Worm (Caenorhabditis elegans) whole organism, L4 larva: ENCODE data around the gene cdh-9.
A peak's percentile ranks its signal among the peaks of the same experiment; 100 is the strongest.

ENCODE experiments used
- F49E8.2 ChIP-seq: sonication (generic microtip); optimal IDR thresholded peaks from 2 replicates; lab custom pipeline; 2016; ENCODE audit warnings: missing compliant biosample characterization, mild to moderate bottlenecking, missing genetic modification characterization, borderline replicate concordance
- R02D3.7 ChIP-seq: fragments of 150-350 bp; sonication (generic microtip); optimal IDR thresholded peaks from 3 replicates; lab custom pipeline; 2014; ENCODE audit warnings: missing biosample characterization, missing genetic modification characterization
- T26A8.4 ChIP-seq: fragments of 200-800 bp; sonication (Bioruptor generic); IDR thresholded peaks from 2 replicates; pipeline ENCODE4 v1.3.6; 2022; ENCODE audit warnings: missing genetic modification characterization, missing compliant biosample characterization
- Y48G9A.11 ChIP-seq: fragments of 200-800 bp; sonication (Bioruptor generic); IDR thresholded peaks from 2 replicates; pipeline ENCODE4 v1.3.6; 2022; ENCODE audit warnings: missing genetic modification reagents, missing genetic modification characterization, missing compliant biosample characterization
- Y5F2A.4 ChIP-seq: fragments of 200-800 bp; sonication (Bioruptor generic); optimal IDR thresholded peaks from 2 replicates; lab custom pipeline; 2018; ENCODE audit warnings: mild to moderate bottlenecking, missing genetic modification characterization, missing compliant biosample characterization
- Y75B8A.6 ChIP-seq: fragments of 200-800 bp; sonication (Bioruptor generic); IDR thresholded peaks from 2 replicates; pipeline ENCODE4 v1.3.6; 2022; ENCODE audit warnings: missing genetic modification reagents, missing genetic modification characterization, missing compliant biosample characterization
- ZK546.5 ChIP-seq, 2 experiments: sonication (generic microtip); optimal IDR thresholded peaks; 2 replicates each; lab custom pipeline; 2017; ENCODE audit warnings: missing biosample characterization in 2 of 2, missing genetic modification characterization in 2 of 2
- aha-1 ChIP-seq: fragments of 150-350 bp; peaks from one replicate; lab custom pipeline; 2014; ENCODE audit warnings: missing biosample characterization, missing genetic modification characterization
- ama-1 ChIP-seq: fragments of 150-350 bp; optimal IDR thresholded peaks from 2 replicates; lab custom pipeline; 2014; ENCODE audit warnings: inconsistent platforms, mixed read lengths
- ceh-28 ChIP-seq: fragments of 150-350 bp; optimal IDR thresholded peaks from 2 replicates; lab custom pipeline; 2014; ENCODE audit warnings: missing biosample characterization, missing genetic modification reagents, missing genetic modification characterization
- ceh-32 ChIP-seq: sonication (generic microtip); optimal IDR thresholded peaks from 2 replicates; lab custom pipeline; 2016; ENCODE audit warnings: mild to moderate bottlenecking, missing genetic modification characterization, missing compliant biosample characterization; ENCODE audit not compliant: poor library complexity
- cey-2 ChIP-seq: sonication (generic microtip); optimal IDR thresholded peaks from 3 replicates; lab custom pipeline; 2017; ENCODE audit warnings: missing genetic modification characterization, mild to moderate bottlenecking, missing compliant biosample characterization, antibody characterized with exemption, borderline replicate concordance; ENCODE audit not compliant: insufficient read depth
- ctbp-1 ChIP-seq: fragments of 200-800 bp; sonication (Bioruptor generic); IDR thresholded peaks from 2 replicates; pipeline ENCODE4 v1.3.6; 2022; ENCODE audit warnings: missing genetic modification reagents, missing genetic modification characterization, missing compliant biosample characterization
- dmd-6 ChIP-seq: fragments of 200-800 bp; sonication (Bioruptor generic); IDR thresholded peaks from 2 replicates; pipeline ENCODE4 v1.3.6; 2022; ENCODE audit warnings: missing genetic modification reagents, missing genetic modification characterization, missing compliant biosample characterization
- dmd-9 ChIP-seq: fragments of 200-800 bp; sonication (Bioruptor generic); IDR thresholded peaks from 2 replicates; pipeline ENCODE4 v1.3.6; 2022; ENCODE audit warnings: missing genetic modification reagents, missing genetic modification characterization, missing compliant biosample characterization
- dpl-1 ChIP-seq: fragments of 150-350 bp; optimal IDR thresholded peaks from 2 replicates; lab custom pipeline; 2014; ENCODE audit warnings: missing biosample characterization, missing genetic modification reagents, missing genetic modification characterization
- duxl-1 ChIP-seq: sonication (generic microtip); optimal IDR thresholded peaks from 2 replicates; lab custom pipeline; 2016; ENCODE audit warnings: mild to moderate bottlenecking, missing genetic modification characterization, moderate library complexity, missing compliant biosample characterization; ENCODE audit not compliant: poor library complexity
- gei-8 ChIP-seq: fragments of 200-800 bp; sonication (Bioruptor generic); optimal IDR thresholded peaks from 2 replicates; lab custom pipeline; 2018; ENCODE audit warnings: mild to moderate bottlenecking, missing genetic modification characterization, missing compliant biosample characterization
- hlh-11 ChIP-seq: fragments of 200-800 bp; sonication (Bioruptor generic); optimal IDR thresholded peaks from 2 replicates; lab custom pipeline; 2018; ENCODE audit warnings: mild to moderate bottlenecking, missing genetic modification characterization, missing compliant biosample characterization
- lim-7 ChIP-seq: fragments of 200-800 bp; sonication (Bioruptor generic); IDR thresholded peaks from 2 replicates; pipeline ENCODE4 v1.3.6; 2022; ENCODE audit warnings: missing genetic modification characterization, missing compliant biosample characterization
- lin-1 ChIP-seq: fragments of 200-800 bp; sonication (Bioruptor generic); IDR thresholded peaks from 2 replicates; pipeline ENCODE4 v1.3.6; 2022; ENCODE audit warnings: missing genetic modification reagents, missing genetic modification characterization, missing compliant biosample characterization
- lin-13 ChIP-seq: fragments of 150-350 bp; optimal IDR thresholded peaks from 2 replicates; lab custom pipeline; 2014; ENCODE audit warnings: missing biosample characterization, missing genetic modification reagents, missing genetic modification characterization
- lin-29 ChIP-seq: fragments of 200-800 bp; sonication (Bioruptor generic); IDR thresholded peaks from 2 replicates; pipeline ENCODE4 v1.3.6; 2022; ENCODE audit warnings: missing genetic modification reagents, missing genetic modification characterization, missing compliant biosample characterization
- lir-3 ChIP-seq: sonication (generic microtip); optimal IDR thresholded peaks from 2 replicates; lab custom pipeline; 2016; ENCODE audit warnings: mild to moderate bottlenecking, missing genetic modification characterization, missing compliant biosample characterization
- madf-5 ChIP-seq, 2 experiments: fragments of 200-800 bp; sonication (Bioruptor generic); IDR thresholded peaks; 2 replicates each; pipeline ENCODE4 v1.3.6; 2022; ENCODE audit warnings: missing compliant biosample characterization in 2 of 2, missing genetic modification characterization in 2 of 2
- madf-9 ChIP-seq: fragments of 200-800 bp; sonication (Bioruptor generic); conservative IDR thresholded peaks from 2 replicates; pipeline ENCODE4 v1.3.6; 2022; ENCODE audit warnings: missing genetic modification reagents, missing genetic modification characterization, missing compliant biosample characterization
- mdl-1 ChIP-seq, 2 experiments: fragments of 150-350 bp in 1 of 2; sonication (generic microtip) in 1 of 2; optimal IDR thresholded peaks; 2 replicates each; lab custom pipeline; 2014 to 2017; ENCODE audit warnings: missing biosample characterization in 2 of 2, missing genetic modification characterization in 2 of 2
- mdt-29 ChIP-seq: fragments of 200-800 bp; sonication (Bioruptor generic); IDR thresholded peaks from 2 replicates; pipeline ENCODE4 v1.3.6; 2022; ENCODE audit warnings: missing genetic modification reagents, missing genetic modification characterization, missing compliant biosample characterization
- nhr-10 ChIP-seq: fragments of 150-350 bp; optimal IDR thresholded peaks from 2 replicates; lab custom pipeline; 2014; ENCODE audit warnings: missing biosample characterization, missing genetic modification characterization
- nhr-102 ChIP-seq: sonication (generic microtip); optimal IDR thresholded peaks from 2 replicates; lab custom pipeline; 2016; ENCODE audit warnings: mild to moderate bottlenecking, missing genetic modification characterization, moderate library complexity, missing compliant biosample characterization
- nhr-111 ChIP-seq: fragments of 200-800 bp; sonication (Bioruptor generic); optimal IDR thresholded peaks from 2 replicates; lab custom pipeline; 2018; ENCODE audit warnings: mild to moderate bottlenecking, missing genetic modification characterization, missing compliant biosample characterization
- nhr-28 ChIP-seq: fragments of 150-350 bp; optimal IDR thresholded peaks from 2 replicates; lab custom pipeline; 2014; ENCODE audit warnings: missing biosample characterization, missing genetic modification characterization
- nhr-42 ChIP-seq: fragments of 200-800 bp; sonication (Bioruptor generic); IDR thresholded peaks from 2 replicates; pipeline ENCODE4 v1.3.6; 2022; ENCODE audit warnings: missing genetic modification characterization, missing compliant biosample characterization
- nhr-48 ChIP-seq: sonication (generic microtip); optimal IDR thresholded peaks from 2 replicates; lab custom pipeline; 2016; ENCODE audit warnings: mild to moderate bottlenecking, missing genetic modification characterization, missing compliant biosample characterization
- nhr-6 ChIP-seq: fragments of 150-350 bp; optimal IDR thresholded peaks from 2 replicates; lab custom pipeline; 2014; ENCODE audit warnings: missing biosample characterization, missing genetic modification characterization
- nhr-77 ChIP-seq: fragments of 150-350 bp; optimal IDR thresholded peaks from 2 replicates; lab custom pipeline; 2014; ENCODE audit warnings: missing biosample characterization, missing genetic modification characterization
- php-3 ChIP-seq: fragments of 200-800 bp; sonication (Bioruptor generic); IDR thresholded peaks from 2 replicates; pipeline ENCODE4 v1.3.6; 2022; ENCODE audit warnings: missing genetic modification reagents, missing genetic modification characterization, missing compliant biosample characterization
- pqm-1 ChIP-seq: sonication (generic microtip); optimal IDR thresholded peaks from 2 replicates; lab custom pipeline; 2017; ENCODE audit warnings: missing biosample characterization, missing genetic modification characterization
- saeg-2 ChIP-seq: fragments of 200-800 bp; sonication (Bioruptor generic); IDR thresholded peaks from 2 replicates; pipeline ENCODE4 v1.3.6; 2022; ENCODE audit warnings: missing genetic modification reagents, missing genetic modification characterization, missing compliant biosample characterization
- set-16 ChIP-seq: fragments of 200-800 bp; sonication (Bioruptor generic); IDR thresholded peaks from 2 replicates; pipeline ENCODE4 v1.3.6; 2022; ENCODE audit warnings: missing genetic modification reagents, missing genetic modification characterization, missing compliant biosample characterization
- skn-1 ChIP-seq: fragments of 150-350 bp; optimal IDR thresholded peaks from 2 replicates; lab custom pipeline; 2014; ENCODE audit warnings: missing biosample characterization, missing genetic modification characterization
- snpc-4 ChIP-seq: fragments of 150-350 bp; optimal IDR thresholded peaks from 2 replicates; lab custom pipeline; 2014; ENCODE audit warnings: missing biosample characterization, missing genetic modification characterization
- spr-1 ChIP-seq: sonication (generic microtip); optimal IDR thresholded peaks from 2 replicates; lab custom pipeline; 2016; ENCODE audit warnings: mild to moderate bottlenecking, missing genetic modification characterization, missing compliant biosample characterization
- spr-3 ChIP-seq: fragments of 200-800 bp; sonication (Bioruptor generic); optimal IDR thresholded peaks from 2 replicates; lab custom pipeline; 2018; ENCODE audit warnings: mild to moderate bottlenecking, missing genetic modification characterization, missing compliant biosample characterization
- tag-97 ChIP-seq: fragments of 200-800 bp; sonication (Bioruptor generic); IDR thresholded peaks from 2 replicates; pipeline ENCODE4 v1.3.6; 2022; ENCODE audit warnings: missing genetic modification characterization, missing compliant biosample characterization
- unc-130 ChIP-seq: sonication (generic microtip); optimal IDR thresholded peaks from 2 replicates; lab custom pipeline; 2016; ENCODE audit warnings: missing genetic modification reagents, missing genetic modification characterization, missing compliant biosample characterization
- unc-39 ChIP-seq: sonication (generic microtip); optimal IDR thresholded peaks from 2 replicates; lab custom pipeline; 2017; ENCODE audit warnings: missing biosample characterization, missing genetic modification characterization
- vab-7 ChIP-seq: fragments of 200-800 bp; sonication (Bioruptor generic); IDR thresholded peaks from 2 replicates; pipeline ENCODE4 v1.3.6; 2022; ENCODE audit warnings: missing genetic modification reagents, missing genetic modification characterization, missing compliant biosample characterization
- zfp-3 ChIP-seq: fragments of 200-800 bp; sonication (Bioruptor generic); conservative IDR thresholded peaks from 2 replicates; pipeline ENCODE4 v1.3.6; 2022; ENCODE audit warnings: missing genetic modification reagents, missing genetic modification characterization, missing compliant biosample characterization
- zip-11 ChIP-seq: fragments of 200-800 bp; sonication (Bioruptor generic); IDR thresholded peaks from 2 replicates; pipeline ENCODE4 v1.3.6; 2022; ENCODE audit warnings: missing genetic modification characterization, missing compliant biosample characterization
- ztf-11 ChIP-seq: fragments of 150-350 bp; optimal IDR thresholded peaks from 2 replicates; lab custom pipeline; 2014; ENCODE audit warnings: missing biosample characterization, missing genetic modification characterization
- ztf-7 ChIP-seq: fragments of 150-350 bp; optimal IDR thresholded peaks from 2 replicates; lab custom pipeline; 2014; ENCODE audit warnings: missing biosample characterization, missing genetic modification characterization

Gene cdh-9

DNA sequence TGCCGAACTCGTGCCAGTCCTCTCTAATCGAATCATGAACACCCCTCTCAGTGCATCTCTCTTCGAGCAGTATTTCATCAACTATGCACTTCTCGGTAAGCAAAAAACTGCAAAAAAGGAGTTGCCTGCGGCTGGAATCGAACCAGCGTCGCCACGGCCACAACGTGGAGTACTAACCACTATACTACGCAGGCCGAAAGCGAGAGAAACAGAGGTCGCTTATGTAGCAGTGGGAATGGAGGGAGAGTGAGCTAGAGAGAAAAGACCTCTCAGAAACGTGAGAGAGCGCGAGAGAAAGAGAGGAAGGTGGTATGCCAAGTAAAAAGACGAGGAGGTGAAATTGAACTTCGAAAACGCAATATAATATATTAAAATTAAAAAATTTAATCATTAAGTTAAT lies 39.7 kb downstream of the cdh-9 start (continued):
- TF ChIP-seq spr-3 (GFP tag; lab: Kevin White, UChicago) (peak; percentile 59), nhr-77 (tag; lab: Kevin White, UChicago) (peak; percentile 94), lir-3 (tag; lab: Kevin White, UChicago) (peak; percentile 48), Y75B8A.6 (GFP tag; lab: Robert Waterston, UW) (peak; percentile 83; the same call in 1 of the 2 replicates), saeg-2 (GFP tag; lab: Robert Waterston, UW) (peak; percentile 59; the same call in 1 of the 2 replicates), duxl-1 (tag; lab: Kevin White, UChicago) (peak; percentile 79), nhr-111 (peak; percentile 78), Y5F2A.4 (GFP tag; lab: Kevin White, UChicago) (peak; percentile 55), spr-1 (tag; lab: Kevin White, UChicago) (peak; percentile 76), aha-1 (tag; lab: Kevin White, UChicago) (peak; percentile 96), gei-8 (GFP tag; lab: Kevin White, UChicago) (peak; percentile 77), T26A8.4 (GFP tag; lab: Robert Waterston, UW) (peak; percentile 83), R02D3.7 (no peak), ceh-28 (no peak), ama-1 (lab: Kevin White, UChicago) (no peak), unc-130 (GFP tag; lab: Kevin White, UChicago) (peak; percentile 71), dmd-6 (peak; percentile 79), vab-7 (GFP tag; lab: Robert Waterston, UW) (peak; percentile 84), lin-1 (peak; percentile 65; the same call in 1 of the 2 replicates), skn-1 (no peak), lim-7 (GFP tag; lab: Robert Waterston, UW) (peak; percentile 87; the same call in 1 of the 2 replicates), php-3 (peak; percentile 41), ztf-7 (tag; lab: Kevin White, UChicago) (peak; percentile 85), ztf-11 (tag; lab: Kevin White, UChicago) (no peak), madf-9 (peak; percentile 82), tag-97 (no peak), snpc-4 (tag; lab: Kevin White, UChicago) (no peak), ceh-32 (tag; lab: Kevin White, UChicago) (peak; percentile 10), set-16 (GFP tag; lab: Robert Waterston, UW) (peak; percentile 60), ZK546.5 (tag; optimal IDR thresholded peaks at IDR 0.05; lab: Kevin White, UChicago) (no peak), ctbp-1 (GFP tag; lab: Robert Waterston, UW) (peak; percentile 87), lin-13 (GFP tag; lab: Kevin White, UChicago) (peak; percentile 51), pqm-1 (tag; lab: Kevin White, UChicago) (no peak), nhr-48 (peak; percentile 74), F49E8.2 (tag; lab: Kevin White, UChicago) (peak; percentile 33), zip-11 (GFP tag; lab: Robert Waterston, UW) (no peak), zfp-3 (GFP tag; lab: Robert Waterston, UW) (0 out of 2 replicates have a peak, but pooled peaks have one; percentile 47), nhr-102 (tag; lab: Kevin White, UChicago) (peak; percentile 82), dpl-1 (peak; percentile 51), nhr-42 (GFP tag; lab: Robert Waterston, UW) (peak; percentile 80), nhr-10 (peak; percentile 14), Y48G9A.11 (GFP tag; lab: Robert Waterston, UW) (peak; percentile 64), lin-29 (peak; percentile 60; the same call in 1 of the 2 replicates), nhr-28 (tag; lab: Kevin White, UChicago) (peak; percentile 63), hlh-11 (tag; lab: Kevin White, UChicago) (peak; percentile 69), nhr-6 (tag; lab: Kevin White, UChicago) (peak; percentile 35), mdt-29 (peak; percentile 70; the same call in 1 of the 2 replicates), unc-39 (no peak), dmd-9 (GFP tag; lab: Robert Waterston, UW) (peak; percentile 79), mdl-1 (tag; optimal IDR thresholded peaks at IDR 0.05; lab: Kevin White, UChicago) (peak; percentile 49 to 66), cey-2 (tag; lab: Kevin White, UChicago) (no peak), madf-5 (GFP tag; IDR thresholded peaks at IDR 0.05; lab: Robert Waterston, UW) (peak; percentile 72 to 92; a peak in 2 of 4 replicates)
